Worm (Caenorhabditis elegans) whole organism, dauer: ENCODE results near the gene clec-176.
"Not testable (repeated sequence)": the region's sequence is repeated elsewhere in the genome, so short reads cannot be mapped to it uniquely, and the experiment has no call there.

Experiments
- unc-62 ChIP-seq: sonication (generic microtip); optimal IDR thresholded peaks from 2 replicates; lab custom pipeline; 2017; ENCODE audit warnings: missing biosample characterization, missing genetic modification reagents, missing genetic modification characterization

clec-176 gene

DNA sequence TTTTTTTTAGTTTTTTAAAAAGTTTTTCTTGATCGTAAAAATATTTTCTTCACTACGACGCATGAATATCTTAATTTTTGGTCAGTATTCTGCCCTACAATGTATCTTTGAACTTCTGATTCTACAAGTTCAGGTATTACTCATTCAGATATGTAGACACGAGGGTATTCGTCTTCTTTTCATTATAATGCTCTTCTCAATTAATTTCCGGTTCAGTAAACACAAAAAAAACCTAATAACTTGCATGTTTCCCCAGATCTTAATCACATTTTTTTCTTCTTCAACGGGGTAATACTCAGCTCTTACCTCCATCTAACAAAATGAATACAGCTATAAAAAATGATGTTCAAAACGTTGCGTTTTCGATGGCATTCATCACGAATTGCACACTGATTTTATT lies 8.2 kb downstream of the clec-176 start, which contains the start of gene str-162:
Gene str-162 (plus strand): TSS at position 301 of the 400 bp plus-strand sequence.
- no peak for TF ChIP-seq unc-62

DNA sequence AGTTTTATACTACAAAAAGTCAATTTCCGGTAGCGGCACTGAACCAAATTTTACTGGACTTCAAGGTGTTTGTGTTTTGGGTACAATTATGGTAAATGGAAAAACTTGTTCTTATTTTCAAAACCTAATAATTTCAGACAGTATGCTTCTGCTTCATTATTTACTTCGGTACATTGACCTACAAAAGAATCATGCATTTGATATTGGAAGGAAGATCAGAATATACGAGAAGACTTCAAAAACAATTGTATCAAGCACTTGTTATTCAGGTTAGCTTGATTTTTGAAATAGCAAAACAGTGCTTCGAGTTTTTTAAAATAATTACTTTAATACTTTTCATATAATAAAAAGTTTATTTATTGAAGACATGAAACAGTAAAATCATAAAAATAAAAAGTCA lies 9.3 kb downstream of the clec-176 start:
- TF ChIP-seq unc-62 = no peak

DNA sequence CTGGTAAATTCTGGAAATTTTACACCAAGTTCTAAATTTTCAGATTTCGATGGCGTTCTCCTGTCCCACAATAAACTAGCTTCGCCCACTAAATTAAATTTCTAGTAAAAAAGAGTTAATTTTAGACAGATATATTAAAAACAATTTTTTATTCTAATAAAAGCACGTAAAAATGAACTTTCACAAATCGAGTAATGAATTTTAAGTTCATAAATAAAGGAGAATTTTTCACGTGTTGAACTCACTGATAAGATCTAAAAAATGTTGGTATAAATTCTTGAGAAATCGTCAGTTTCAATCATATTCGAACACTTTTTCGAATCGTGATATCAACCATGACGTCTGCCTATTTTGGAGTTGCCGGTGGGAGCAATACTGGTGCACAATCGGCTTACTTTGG lies 12.0 kb downstream of the clec-176 start, which contains the start of gene ssq-2:
Gene ssq-2 (plus strand): TSS at position 301 of the 400 bp plus-strand sequence.
- TF ChIP-seq unc-62 = no peak

DNA sequence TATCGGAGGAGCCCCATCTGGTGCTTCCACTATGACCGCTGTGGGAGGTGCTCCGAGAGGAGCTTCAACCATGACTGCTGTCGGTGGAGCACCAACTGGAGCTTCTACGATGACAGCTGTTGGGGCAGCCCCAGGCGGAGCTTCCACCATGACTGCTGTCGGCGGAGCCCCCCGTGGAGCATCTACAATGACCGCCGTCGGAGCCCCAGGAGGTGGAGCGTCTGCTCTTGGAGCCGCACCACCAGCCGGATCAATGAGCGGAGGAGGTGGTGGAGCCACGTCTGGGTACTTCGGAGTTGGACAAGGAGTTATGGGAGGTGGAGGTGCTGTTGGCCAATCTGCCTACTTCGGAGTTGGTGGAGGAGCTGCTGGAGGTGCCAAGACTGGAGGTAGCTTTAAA lies 13.1 kb downstream of the clec-176 start:
- TF ChIP-seq unc-62 = no peak

DNA sequence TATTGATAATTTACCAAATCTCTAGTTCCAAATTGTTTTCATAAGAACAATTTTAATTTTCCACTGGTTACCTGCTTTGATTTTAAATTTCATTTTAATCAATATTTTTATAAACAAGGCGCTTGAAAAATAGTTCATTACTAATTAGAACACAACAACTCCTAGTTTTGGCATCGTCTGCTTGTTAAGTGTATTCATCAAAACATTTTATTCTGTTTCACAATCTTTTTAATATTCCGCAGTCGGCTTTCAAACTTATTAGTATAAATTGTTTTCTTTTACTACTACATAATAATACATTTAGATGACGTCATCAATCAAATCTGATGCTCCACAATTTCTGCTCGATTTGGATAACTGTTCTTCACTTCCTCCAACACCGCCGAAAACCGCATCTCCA lies 18.6 kb downstream of the clec-176 start, which contains the start of gene pes-1:
Gene pes-1 (plus strand): TSS at position 301 of the 400 bp plus-strand sequence.
- no peak for TF ChIP-seq unc-62

DNA sequence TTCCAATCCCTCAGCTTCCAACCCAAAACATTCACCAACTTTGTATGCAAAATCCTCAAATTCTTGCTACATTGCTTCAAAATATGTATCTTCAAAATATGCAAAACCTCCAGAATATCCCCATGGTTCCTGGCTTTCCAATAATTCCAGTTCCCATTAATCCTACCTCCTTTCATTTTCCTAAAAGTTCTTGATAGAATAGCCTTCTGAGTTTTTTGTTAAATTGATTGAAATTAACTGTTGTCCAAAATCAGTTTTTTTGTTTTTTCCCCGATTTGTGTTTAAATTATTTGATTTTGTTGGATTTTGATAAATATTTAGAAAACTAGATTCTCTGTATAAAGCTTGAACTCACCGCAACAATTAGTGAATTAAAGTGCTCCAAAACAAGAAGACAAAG lies 21.3 kb downstream of the clec-176 start:
- TF ChIP-seq unc-62 = no peak

DNA sequence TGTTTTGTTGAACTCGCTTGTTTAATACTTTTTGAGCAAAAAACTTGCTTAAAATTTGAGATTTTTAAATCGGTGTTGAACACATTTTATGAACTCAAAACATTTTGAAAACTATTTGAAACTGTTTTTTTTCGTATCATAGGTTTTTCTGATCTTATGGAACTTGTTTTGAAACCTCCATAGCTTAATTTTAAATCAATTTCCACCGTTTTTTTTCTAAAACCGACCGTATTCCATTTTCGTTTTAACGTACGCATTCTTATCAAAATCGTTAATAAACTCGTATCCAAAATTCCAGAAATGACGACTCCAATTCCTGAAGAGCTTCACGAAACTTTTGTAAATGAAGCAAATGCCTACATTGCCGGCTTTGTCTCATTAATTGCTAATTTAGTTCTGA lies 24.5 kb downstream of the clec-176 start, which contains the start of gene srm-2:
Gene srm-2 (plus strand): TSS at position 301 of the 400 bp plus-strand sequence.
- TF ChIP-seq unc-62 = no peak

DNA sequence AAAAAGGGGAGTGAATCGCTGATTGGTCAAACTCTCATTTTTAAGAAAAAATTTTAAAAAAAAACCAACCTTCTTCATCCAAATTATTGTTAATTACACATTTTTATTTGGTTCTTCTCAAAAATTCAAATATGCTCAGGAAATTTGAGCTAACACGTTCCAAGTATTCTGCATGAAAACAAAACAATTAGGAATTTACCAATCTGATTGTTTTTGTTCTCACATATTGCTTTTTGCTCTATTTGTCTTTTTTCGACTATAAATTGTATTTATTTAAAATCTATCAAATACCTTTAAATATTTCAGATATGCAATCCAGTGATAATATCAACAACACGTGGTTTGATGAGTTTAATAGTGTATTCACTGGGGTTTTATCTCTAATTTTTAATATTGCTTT lies 28.4 kb downstream of the clec-176 start, which contains the start of gene srm-1:
Gene srm-1 (plus strand): TSS at position 301 of the 400 bp plus-strand sequence.
- no peak for TF ChIP-seq unc-62

DNA sequence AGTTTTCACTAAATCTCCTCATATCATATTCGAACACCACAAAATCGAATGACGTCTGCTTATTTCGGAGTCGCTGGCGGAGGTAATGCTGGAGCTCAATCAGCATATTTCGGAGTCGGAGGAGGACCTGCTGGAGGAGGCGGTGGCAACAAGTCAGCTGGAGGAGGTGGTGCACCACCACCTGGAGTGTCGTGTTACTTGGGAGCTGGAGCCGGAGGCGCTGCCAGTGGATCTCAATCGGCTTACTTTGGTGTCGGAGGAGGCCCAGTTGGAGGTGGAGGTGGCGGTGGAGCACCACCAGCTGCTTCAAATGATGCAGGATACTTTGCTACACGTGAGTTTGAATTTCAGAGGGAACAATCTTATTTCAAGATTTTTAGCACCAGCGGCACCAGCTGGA lies 32.6 kb downstream of the clec-176 start, which contains the start of gene ssq-4:
Gene ssq-4 (plus strand): TSS at position 19 of the 400 bp plus-strand sequence.
- TF ChIP-seq unc-62 = not testable (repeated sequence)

DNA sequence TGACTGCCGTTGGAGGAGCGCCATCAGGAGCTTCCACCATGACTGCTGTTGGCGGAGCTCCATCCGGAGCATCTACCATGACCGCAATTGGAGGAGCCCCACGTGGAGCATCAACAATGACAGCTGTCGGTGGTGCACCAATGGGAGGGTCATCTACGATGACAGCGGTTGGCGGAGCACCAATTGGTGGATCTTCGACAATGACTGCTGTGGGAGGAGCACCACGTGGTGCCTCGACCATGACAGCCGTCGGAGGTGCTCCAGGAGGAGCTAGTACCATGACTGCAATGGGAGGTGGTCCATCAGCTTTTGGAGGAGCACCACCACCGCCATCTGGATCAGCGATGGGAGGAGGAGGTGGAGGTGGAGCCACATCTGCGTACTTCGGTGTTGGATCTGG lies 33.2 kb downstream of the clec-176 start, which contains the start of gene T28H11.7:
Gene T28H11.7 (minus strand): TSS at position 101 of the 400 bp plus-strand sequence.
- TF ChIP-seq unc-62 = not testable (repeated sequence)

DNA sequence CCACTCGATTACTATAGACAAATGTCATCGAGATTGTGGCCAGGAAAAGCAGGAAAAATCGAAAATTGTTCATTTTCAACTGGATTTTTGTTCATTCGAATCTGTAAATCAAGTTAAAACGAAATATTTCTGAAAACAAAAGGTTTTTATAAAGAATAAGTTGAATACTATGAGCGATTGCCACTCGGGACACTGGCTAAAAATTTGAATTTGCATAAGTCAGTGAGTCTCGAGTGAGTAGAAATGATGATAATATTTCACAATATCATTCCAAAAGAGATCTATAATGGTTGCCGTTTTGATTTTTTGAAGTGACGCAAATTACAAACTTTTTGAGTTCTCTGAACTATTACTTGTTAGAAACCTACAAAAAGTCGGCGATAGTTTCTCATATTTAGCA lies 36.7 kb downstream of the clec-176 start, which contains the start of gene T28H11.8:
Gene T28H11.8 (minus strand): TSS at position 101 of the 400 bp plus-strand sequence.
- TF ChIP-seq unc-62 = no peak

DNA sequence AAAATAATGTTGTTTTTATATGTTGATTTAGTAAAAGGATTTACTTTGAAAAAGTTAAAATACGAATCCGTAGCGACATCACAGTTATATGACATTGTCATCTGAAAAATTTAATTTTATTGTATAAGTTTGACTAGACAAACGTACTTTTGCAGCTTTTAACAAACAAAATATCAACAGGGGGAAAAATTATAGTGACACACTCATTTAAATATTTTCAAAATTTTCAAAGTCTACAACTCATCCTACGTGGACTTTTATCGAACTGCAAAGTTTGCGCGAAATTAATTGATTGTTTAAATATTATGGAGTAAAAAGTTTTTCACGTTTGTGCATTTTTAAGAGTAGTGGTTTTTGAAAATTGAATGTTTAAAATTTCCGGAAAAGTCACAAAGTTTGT lies 41.8 kb downstream of the clec-176 start, which contains the start of gene C09B9.85:
Gene C09B9.85 (minus strand): TSS at position 101 of the 400 bp plus-strand sequence.
- no peak for TF ChIP-seq unc-62

DNA sequence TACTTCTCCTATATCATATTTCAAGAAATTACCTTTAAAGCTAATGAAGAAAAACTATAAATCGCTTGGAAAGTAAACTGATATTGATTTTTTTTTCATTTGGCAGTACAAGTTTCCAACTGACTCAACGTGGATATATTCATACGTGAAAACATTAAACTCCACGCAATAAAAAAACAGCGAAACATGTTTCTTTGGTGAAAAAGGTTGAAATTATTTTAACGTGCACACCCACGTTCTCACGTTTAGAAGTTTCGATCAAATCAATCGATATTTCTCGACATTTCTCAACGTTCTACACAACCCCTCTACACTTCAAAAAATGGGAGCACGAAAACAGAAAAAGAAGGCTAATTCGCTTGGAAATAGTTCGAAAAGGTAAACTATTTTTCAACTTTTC lies 45.1 kb downstream of the clec-176 start, which contains the start of the genes best-6 and C09B9.2:
Gene best-6 (minus strand): TSS at position 101 of the 400 bp plus-strand sequence.
Gene C09B9.2 (plus strand): TSS at position 314 of the 400 bp plus-strand sequence.
- TF ChIP-seq unc-62 = no peak

DNA sequence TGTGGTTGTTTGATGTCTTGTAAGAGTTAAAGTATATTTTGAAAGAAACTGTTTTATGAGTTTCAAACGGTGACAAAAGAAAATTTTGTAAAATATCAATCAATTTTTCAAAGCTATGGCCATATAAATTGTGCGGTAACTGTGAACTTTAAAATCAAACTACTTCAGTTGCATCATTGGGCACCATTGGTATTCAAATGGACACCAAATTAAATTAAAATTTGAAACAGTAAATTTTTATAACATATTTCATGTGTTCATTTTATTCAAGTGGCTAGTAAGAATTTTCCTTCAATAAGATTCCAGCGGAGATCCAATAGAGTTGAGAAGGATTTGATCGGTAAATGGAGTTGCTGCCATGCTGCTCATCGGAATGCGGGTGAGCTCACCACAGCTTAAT lies 47.5 kb downstream of the clec-176 start:
- no peak for TF ChIP-seq unc-62

DNA sequence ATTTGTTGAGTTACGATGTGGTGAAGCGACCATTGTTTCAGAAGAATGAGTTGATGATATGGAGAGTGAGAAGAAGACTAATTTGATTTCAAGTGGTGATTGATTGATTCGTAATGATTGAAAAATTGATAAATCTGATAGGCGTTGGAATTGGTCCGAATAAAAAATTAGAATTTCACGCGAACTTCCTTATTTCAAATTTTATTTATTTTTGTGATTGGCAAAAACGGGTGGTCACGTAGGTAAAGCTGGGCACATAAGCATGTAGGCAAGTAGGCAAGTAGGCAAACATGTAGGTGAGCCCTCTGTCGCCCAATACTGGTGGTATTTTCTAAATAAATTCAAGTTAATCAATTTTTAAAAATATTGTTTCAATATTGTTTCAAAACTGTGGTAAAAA lies 49.4 kb downstream of the clec-176 start, which contains the start of gene C09B9.4:
Gene C09B9.4 (minus strand): TSS at position 101 of the 400 bp plus-strand sequence.
- TF ChIP-seq unc-62 = no peak
